Worm (Caenorhabditis elegans): Measurements from ENCODE around the gene F15H10.9.

Gene F15H10.9

DNA sequence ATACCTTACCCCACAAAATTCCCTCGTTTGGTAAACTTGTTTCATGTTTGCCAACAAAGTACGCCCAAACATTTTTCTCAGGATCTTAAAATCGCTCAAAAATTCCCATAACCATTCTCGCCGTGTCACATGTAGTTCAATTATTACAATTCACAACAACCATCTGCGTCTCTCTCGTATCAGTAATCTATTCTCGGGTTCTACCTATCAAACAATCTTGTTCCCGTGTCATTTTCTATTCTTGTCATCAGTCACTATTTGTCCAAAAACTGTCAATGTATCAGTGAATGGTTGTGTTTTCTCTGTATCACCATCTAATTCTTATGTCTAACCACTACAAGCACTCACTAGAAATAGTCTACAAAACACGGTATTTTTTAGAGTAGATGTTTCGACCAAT, 43.3 kb downstream of the F15H10.9 start (continued):
- no peak for TF ChIP-seq lsl-1 (GFP tag; optimal IDR thresholded peaks at IDR 0.05)
- TF ChIP-seq egl-44 (GFP tag; IDR thresholded peaks at IDR 0.05), result no peak
- no peak for TF ChIP-seq repo-1 (tag; optimal IDR thresholded peaks at IDR 0.05)
- peak; percentile 93 to 94 for TF ChIP-seq let-607 (tag; optimal IDR thresholded peaks at IDR 0.05)
- TF ChIP-seq lir-1 (GFP tag; conservative IDR thresholded peaks at IDR 0.05), result no peak
- no peak for TF ChIP-seq sptf-2 (GFP tag; optimal IDR thresholded peaks at IDR 0.05)
- no peak for TF ChIP-seq nhr-27 (tag; optimal IDR thresholded peaks at IDR 0.05)

ce11 chrV:10368256-10368655, 46.3 kb downstream of the F15H10.9 start, which contains the start of gene sri-20:
TSS of gene sri-20 (plus strand) at chrV:10368556.
- TF ChIP-seq ceh-79 (tag; optimal IDR thresholded peaks at IDR 0.05) (no peak), ztf-25 (GFP tag; IDR thresholded peaks at IDR 0.05) (no peak), ets-4 (GFP tag; optimal IDR thresholded peaks at IDR 0.05) (no peak), hlh-12 (tag; optimal IDR thresholded peaks at IDR 0.05) (no peak), chd-7 (tag; optimal IDR thresholded peaks at IDR 0.05) (no peak), atf-7 (tag; optimal IDR thresholded peaks at IDR 0.05) (no peak), fkh-3 (tag; optimal IDR thresholded peaks at IDR 0.05) (no peak), Y56A3A.18 (GFP tag; IDR thresholded peaks at IDR 0.05) (no peak), ceh-100 (GFP tag; IDR thresholded peaks at IDR 0.05) (no peak), nhr-90 (tag; optimal IDR thresholded peaks at IDR 0.05) (no peak), aptf-2 (GFP tag; conservative IDR thresholded peaks at IDR 0.05) (no peak)

DNA sequence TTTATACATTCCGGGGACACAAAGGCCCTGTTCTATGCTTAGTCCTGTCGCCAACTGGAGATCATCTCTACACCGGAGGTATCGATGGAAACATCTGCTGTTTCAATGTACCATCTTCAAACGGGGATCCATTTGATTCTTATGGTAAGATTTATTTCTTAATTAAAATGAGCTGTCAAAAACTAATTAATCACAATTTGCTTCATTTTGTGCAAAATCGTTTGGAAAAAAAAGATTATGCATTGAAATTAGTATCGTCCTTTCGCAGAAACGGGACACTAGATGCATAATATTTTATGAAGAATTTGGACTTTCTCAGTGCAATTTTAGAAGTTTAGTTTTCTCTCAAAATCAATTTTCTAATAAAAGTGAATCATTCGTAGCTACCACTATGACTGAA, 50.7 kb downstream of the F15H10.9 start:
- no peak for TF ChIP-seq efl-1 (GFP tag; optimal IDR thresholded peaks at IDR 0.05)
